Worm (Caenorhabditis elegans) whole organism, midembryonic: Measurements from ENCODE around the gene ptb-1.

Experiments used
- cog-1 ChIP-seq: sonication (generic microtip); optimal IDR thresholded peaks from 2 replicates; lab custom pipeline; 2016; ENCODE audit warnings: missing genetic modification characterization, missing compliant biosample characterization
- flt-1 ChIP-seq: fragments of 200-800 bp; sonication (Bioruptor generic); IDR thresholded peaks from 2 replicates; pipeline ENCODE4 v1.3.6; 2022; ENCODE audit warnings: missing genetic modification characterization, missing compliant biosample characterization
- klf-2 ChIP-seq: fragments of 200-800 bp; sonication (Bioruptor generic); conservative IDR thresholded peaks from 2 replicates; pipeline ENCODE4 v1.3.6; 2022; ENCODE audit warnings: missing genetic modification reagents, missing genetic modification characterization, missing compliant biosample characterization
- med-1 ChIP-seq: sonication (generic microtip); optimal IDR thresholded peaks from 2 replicates; lab custom pipeline; 2017; ENCODE audit warnings: missing genetic modification characterization, mild to moderate bottlenecking, missing compliant biosample characterization, antibody characterized with exemption, missing genetic modification reagents; ENCODE audit not compliant: insufficient read depth
- ref-1 ChIP-seq: fragments of 200-800 bp; sonication (Bioruptor generic); conservative IDR thresholded peaks from 2 replicates; pipeline ENCODE4 v1.3.6; 2022; ENCODE audit warnings: missing genetic modification reagents, missing genetic modification characterization, missing compliant biosample characterization
- tab-1 ChIP-seq: fragments of 200-800 bp; sonication (Bioruptor generic); IDR thresholded peaks from 2 replicates; pipeline ENCODE4 v1.3.6; 2022; ENCODE audit warnings: missing genetic modification characterization, missing compliant biosample characterization
- ztf-23 ChIP-seq: fragments of 200-800 bp; sonication (Bioruptor generic); IDR thresholded peaks from 2 replicates; pipeline ENCODE4 v1.3.6; 2022; ENCODE audit warnings: missing genetic modification reagents, missing genetic modification characterization, missing compliant biosample characterization
- ztf-29 ChIP-seq: fragments of 200-800 bp; sonication (Bioruptor generic); IDR thresholded peaks from 2 replicates; pipeline ENCODE4 v1.3.6; 2022; ENCODE audit warnings: missing genetic modification reagents, missing genetic modification characterization, missing compliant biosample characterization

- TF ChIP-seq tab-1 (GFP tag; lab: Robert Waterston, UW) (no peak), flt-1 (no peak), klf-2 (GFP tag; lab: Robert Waterston, UW) (no peak), ztf-23 (GFP tag; lab: Robert Waterston, UW) (no peak), med-1 (GFP tag; lab: Kevin White, UChicago) (no peak), ztf-29 (GFP tag; lab: Robert Waterston, UW) (no peak), cog-1 (no peak), ref-1 (GFP tag; lab: Robert Waterston, UW) (no peak)
Measured at ce11 chrII:10731552-10731951, 56.1 kb downstream of the ptb-1 start, which contains the start of gene glb-12.
